Worm (Caenorhabditis elegans) whole organism, L2 larva: ENCODE measurements around the gene B0035.3.

Experiments
- R02D3.7 ChIP-seq: fragments of 150-350 bp; optimal IDR thresholded peaks from 2 replicates; lab custom pipeline; 2014; ENCODE audit warnings: missing biosample characterization, missing genetic modification characterization
- Y55F3AM.14 ChIP-seq: fragments of 200-800 bp; sonication (Bioruptor generic); optimal IDR thresholded peaks from 2 replicates; lab custom pipeline; 2018; ENCODE audit warnings: mild to moderate bottlenecking, missing genetic modification characterization, missing compliant biosample characterization
- ama-1 ChIP-seq: fragments of 150-350 bp; optimal IDR thresholded peaks from 2 replicates; lab custom pipeline; 2018; ENCODE audit warnings: inconsistent platforms
- egl-27 ChIP-seq: sonication (generic microtip); optimal IDR thresholded peaks from 3 replicates; lab custom pipeline; 2017; ENCODE audit warnings: missing biosample characterization, missing genetic modification reagents, missing genetic modification characterization
- elt-1 ChIP-seq: fragments of 150-350 bp; optimal IDR thresholded peaks from 2 replicates; lab custom pipeline; 2014; ENCODE audit warnings: missing biosample characterization, missing genetic modification characterization
- lin-39 ChIP-seq: fragments of 150-350 bp; optimal IDR thresholded peaks from 2 replicates; lab custom pipeline; 2014; ENCODE audit warnings: missing biosample characterization, missing genetic modification reagents, missing genetic modification characterization
- lsy-2 ChIP-seq, 2 experiments: fragments of 150-350 bp in 1 of 2; sonication (generic microtip) in 1 of 2; optimal IDR thresholded peaks; 2 replicates each; lab custom pipeline; 2014 to 2017; ENCODE audit warnings: missing biosample characterization in 2 of 2, missing genetic modification characterization in 2 of 2
- mab-5 ChIP-seq: fragments of 150-350 bp; optimal IDR thresholded peaks from 2 replicates; lab custom pipeline; 2014; ENCODE audit warnings: missing biosample characterization, missing genetic modification characterization
- nhr-77 ChIP-seq: fragments of 150-350 bp; optimal IDR thresholded peaks from 2 replicates; lab custom pipeline; 2014; ENCODE audit warnings: missing biosample characterization, missing genetic modification characterization
- skn-1 ChIP-seq: sonication (generic microtip); optimal IDR thresholded peaks from 2 replicates; lab custom pipeline; 2017; ENCODE audit warnings: missing biosample characterization, missing genetic modification characterization
- snpc-4 ChIP-seq: fragments of 150-350 bp; optimal IDR thresholded peaks from 2 replicates; lab custom pipeline; 2014; ENCODE audit warnings: missing biosample characterization, missing genetic modification characterization
- unc-62 ChIP-seq: fragments of 150-350 bp; optimal IDR thresholded peaks from 2 replicates; lab custom pipeline; 2014; ENCODE audit warnings: missing biosample characterization, missing genetic modification reagents, missing genetic modification characterization
- zag-1 ChIP-seq: fragments of 150-350 bp; optimal IDR thresholded peaks from 2 replicates; lab custom pipeline; 2014; ENCODE audit warnings: missing biosample characterization, missing genetic modification characterization
- ztf-4 ChIP-seq: fragments of 150-350 bp; optimal IDR thresholded peaks from 2 replicates; lab custom pipeline; 2014; ENCODE audit warnings: missing biosample characterization, missing genetic modification characterization

DNA sequence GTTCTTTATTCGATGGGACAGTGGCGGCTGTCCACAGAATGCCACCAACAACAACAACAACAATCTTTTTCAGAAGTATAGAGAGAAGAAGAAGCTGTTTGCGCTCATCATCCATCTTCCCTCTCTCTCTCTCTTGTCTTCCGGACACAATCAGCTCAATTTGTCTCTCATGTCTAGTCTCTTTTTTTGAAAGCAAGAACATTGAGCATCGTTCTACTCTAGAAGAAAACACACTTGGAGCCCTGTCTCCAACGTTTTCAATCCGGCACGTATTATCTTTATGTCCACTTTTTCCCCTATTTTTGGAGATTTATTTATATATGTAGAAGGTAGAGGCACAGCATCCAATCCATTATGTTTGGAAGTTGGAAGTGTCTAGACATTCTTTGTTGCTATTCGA, 34.0 kb upstream of the B0035.3 start:
- TF ChIP-seq elt-1 = no peak
- TF ChIP-seq ama-1 = no peak
- no peak for TF ChIP-seq lsy-2 (tag; optimal IDR thresholded peaks at IDR 0.05; lab: Kevin White, UChicago)
- no peak for TF ChIP-seq Y55F3AM.14
- no peak for TF ChIP-seq snpc-4
- no peak for TF ChIP-seq skn-1 (tag; lab: Kevin White, UChicago)
- TF ChIP-seq lin-39 (tag; lab: Kevin White, UChicago) = no peak
- no peak for TF ChIP-seq nhr-77 (tag; lab: Kevin White, UChicago)
- TF ChIP-seq R02D3.7 = no peak
- no peak for TF ChIP-seq zag-1
- TF ChIP-seq unc-62 (GFP tag; lab: Kevin White, UChicago) = no peak
- no peak for TF ChIP-seq egl-27 (tag; lab: Kevin White, UChicago)
- TF ChIP-seq ztf-4 (tag; lab: Kevin White, UChicago) = no peak
- no peak for TF ChIP-seq mab-5 (tag; lab: Kevin White, UChicago)
